Fruit fly (Drosophila melanogaster) whole organism, larva: ENCODE results near the gene SerRS-m.

Experiments
- noc ChIP-seq: fragments of 200-800 bp; sonication (Bioruptor generic); optimal IDR thresholded peaks from 3 replicates; lab custom pipeline; 2019; ENCODE audit warnings: missing biosample characterization, mild to moderate bottlenecking, missing genetic modification characterization, moderate library complexity

The SerRS-m gene

DNA sequence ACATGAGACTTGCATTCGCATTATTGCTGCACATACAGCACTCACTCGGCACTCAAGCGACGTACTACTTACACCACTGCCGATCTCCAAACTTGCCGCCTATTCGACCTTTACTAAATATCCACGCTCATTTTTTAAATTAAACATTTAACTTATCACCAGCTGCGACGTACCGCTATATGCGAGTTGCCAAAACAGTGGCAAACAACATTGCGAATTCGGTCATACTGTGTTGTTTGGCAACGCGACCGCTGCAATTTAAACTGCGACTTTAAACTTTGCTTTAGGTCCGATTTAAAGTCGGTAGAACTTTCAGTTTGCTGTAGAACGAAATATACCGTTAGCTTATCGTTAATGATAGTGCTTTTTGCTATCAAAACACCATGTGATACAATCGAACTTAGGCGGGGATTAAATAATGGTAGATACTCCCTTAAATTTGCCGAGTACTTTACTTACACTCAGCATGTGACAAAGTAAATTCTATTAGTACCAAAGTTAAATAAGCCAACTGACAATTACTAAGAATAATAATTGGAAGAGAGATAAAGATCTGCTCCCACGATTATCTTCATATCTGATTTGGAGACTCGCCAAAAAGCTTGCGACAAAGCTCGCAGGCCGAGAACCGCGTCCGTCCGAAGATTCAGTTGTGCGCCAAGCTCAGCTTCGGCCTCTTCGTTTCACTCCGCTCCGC lies 12.2 kb upstream of the SerRS-m start, which contains the start of the genes CG6236 and ea:
CG6236 (minus strand) TSS at position 187 of the 697 bp plus-strand sequence.
ea (plus strand) TSS at position 647 of the 697 bp plus-strand sequence.
- no peak for TF ChIP-seq noc

DNA sequence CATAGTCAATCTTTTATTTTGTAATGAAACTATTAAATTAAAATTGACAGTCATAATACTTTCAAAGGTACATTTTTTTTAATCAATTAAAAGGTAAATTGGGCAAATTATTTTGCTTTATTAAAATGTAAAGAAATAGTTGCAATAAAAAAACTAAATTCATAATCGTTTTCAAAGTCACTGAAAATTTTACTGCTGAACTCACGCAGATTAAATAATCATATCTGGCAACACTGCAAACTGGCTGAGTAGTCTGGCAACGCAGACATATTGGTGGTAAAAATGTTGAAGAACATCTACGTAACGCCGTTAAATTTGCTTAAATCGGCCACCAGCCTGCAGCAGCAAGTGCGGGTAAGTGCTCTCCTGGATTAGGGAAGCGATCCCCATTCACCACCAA lies 10.0 kb upstream of the SerRS-m start, which contains the start of gene mRpL9:
mRpL9 (plus strand) TSS at position 267 of the 400 bp plus-strand sequence.
- no peak for TF ChIP-seq noc

DNA sequence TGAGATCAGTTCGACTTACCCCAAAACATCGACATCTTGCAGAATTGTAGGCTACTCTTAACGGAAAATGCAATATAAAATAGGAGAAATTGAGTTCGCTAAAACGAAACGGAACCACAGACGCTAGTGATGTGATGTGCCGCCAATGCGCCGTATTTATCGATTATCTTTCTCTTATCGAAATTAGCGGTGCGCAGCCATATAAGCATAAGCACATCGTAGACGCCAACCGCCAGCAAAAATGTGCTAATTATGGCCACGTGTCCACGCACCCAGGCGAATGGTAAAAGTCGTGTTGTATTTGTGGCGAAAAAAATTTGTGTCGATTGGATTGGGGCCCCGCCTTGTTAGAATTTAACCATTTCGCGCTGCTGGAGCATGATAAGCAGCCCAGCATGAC lies 7.5 kb upstream of the SerRS-m start, which contains the start of the genes Fkbp39 and Cyfip:
Fkbp39 (minus strand) TSS at position 140 of the 400 bp plus-strand sequence.
Cyfip (plus strand) TSS at position 273 of the 400 bp plus-strand sequence.
- TF ChIP-seq noc: no peak

DNA sequence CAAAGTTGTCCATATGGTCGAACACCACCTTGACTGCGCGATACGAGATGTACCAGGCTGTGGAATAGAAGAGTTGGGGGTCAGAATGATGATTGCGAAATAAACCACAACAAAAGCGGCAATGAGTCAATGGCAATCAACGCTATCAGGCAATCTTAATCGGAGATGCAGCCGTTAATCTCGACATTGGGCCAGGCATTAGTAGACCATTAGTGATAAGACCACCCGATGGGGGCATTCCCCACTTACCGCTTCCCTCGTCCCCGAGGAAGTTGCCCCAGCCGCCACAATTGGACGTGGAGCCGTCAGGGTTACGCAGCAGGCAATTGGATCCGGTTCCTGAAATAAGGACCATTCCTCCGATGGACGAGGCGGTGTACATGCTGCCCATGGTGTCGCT lies 1.4 kb upstream of the SerRS-m start:
- no peak for TF ChIP-seq noc

DNA sequence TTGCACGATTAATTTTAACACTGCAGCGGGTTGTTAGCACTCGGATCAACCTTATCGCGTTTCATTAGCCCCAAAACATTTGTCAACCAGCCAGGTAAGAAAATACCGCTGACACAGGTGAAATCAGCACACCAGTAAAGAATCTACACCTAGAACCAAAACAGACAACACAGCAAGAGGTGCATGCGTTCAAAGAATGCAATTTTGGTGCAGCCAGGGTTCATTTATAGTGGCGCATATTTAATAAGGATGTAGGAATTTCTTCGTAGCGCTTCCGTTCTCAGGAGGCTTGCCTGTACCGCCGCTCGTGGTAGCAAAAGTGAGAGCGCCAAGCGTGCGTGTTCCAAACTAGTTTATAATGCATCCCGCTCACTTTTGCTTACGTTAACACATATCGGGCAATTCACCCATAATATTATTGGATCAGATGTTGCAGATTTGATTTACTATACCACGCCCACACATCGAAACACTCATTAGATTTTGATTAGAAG lies 2.0 kb downstream of the SerRS-m start:
- no peak for TF ChIP-seq noc

DNA sequence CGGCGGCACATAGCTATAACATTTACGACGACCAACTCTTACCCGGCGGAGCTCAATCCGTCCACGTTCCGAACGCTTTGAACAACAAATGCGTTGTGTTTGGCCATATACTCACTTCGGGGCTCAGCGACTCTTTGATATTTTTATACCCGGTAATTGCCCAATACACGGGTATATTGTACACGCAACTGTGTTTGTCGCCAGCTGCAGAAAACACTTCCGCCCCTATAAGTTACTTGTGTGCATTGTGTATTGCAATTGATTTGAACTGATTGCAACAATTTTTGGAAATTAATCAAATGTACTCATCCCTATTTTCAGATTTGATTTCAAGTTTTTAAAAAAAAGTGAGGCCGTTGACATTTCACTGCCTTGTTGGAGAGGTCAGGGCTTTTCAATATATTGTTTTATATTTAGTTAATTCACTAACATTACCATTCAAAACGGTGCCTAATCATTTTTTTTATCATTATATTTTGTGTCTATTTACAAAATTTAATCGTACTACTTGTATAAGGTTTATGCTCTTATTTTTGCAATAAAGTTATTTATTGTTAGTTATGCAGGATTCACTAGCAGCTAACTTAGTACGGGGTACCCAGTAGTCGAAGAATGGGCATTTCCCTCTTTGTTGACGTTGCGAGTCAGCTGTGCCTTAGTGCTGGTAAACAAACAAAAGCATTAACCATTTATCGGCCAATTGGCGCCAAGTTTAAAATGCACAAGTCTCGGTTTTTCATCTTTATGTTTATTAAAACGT lies 2.6 kb downstream of the SerRS-m start, which contains the start of gene Nagk:
Nagk (minus strand) TSS at position 331 of the 760 bp plus-strand sequence.
- TF ChIP-seq noc: peak; percentile 75

DNA sequence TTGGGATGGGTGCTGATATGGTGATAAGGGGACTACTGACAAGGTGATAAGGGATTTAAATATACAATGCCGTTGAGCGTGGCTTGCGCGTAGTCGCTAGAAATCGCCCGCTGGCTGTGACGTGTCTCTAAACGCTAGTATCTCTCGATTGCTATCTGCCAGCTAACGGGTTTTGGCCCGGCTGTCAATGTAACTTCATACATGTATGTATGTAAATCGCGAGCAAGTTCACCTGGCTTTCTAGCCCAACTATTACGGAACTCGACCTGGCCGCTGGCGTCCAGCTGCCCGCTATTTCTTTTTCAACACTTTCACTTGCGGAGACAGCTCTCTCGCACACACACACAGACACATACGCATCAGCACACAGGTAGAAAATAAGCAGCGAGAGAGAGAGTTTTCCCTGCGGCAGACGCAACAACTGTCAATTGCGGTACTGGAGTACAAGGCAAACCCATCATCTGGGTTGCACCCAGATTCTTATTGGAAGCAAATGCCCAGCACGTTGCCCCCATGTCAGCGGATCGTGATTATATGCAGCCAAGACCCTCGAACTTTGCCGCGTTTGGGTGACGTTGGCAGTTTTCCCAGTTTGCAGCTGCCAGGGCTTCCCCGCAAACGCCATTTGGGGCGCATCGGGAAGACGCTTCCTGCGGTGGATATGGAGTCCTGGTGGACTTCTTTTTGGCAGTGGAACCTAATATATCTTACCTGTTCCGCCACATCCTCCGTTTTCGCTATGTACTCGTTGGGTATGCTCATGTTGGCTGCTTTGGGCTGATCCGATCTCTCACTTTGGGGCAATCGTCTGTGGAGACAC lies 4.9 kb downstream of the SerRS-m start:
- TF ChIP-seq noc: peak; percentile 22

DNA sequence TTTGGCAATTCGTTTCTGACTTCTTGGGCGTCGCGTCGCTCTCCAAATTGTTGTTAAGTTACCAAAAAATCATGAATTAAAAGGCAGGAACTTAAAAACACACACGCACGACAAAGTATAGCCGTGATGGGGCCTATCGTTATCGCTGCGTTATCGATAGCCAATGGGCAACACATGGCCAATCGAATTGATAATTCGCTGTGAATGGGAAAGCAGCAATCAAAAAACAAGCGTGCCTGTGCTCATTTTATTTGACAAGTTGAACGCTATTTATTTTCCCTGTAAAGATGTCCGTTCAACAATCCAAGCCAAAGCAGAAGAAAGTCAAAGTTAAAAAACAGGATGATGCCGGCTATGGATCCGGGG lies 5.5 kb downstream of the SerRS-m start, which contains the start of the genes Surf4 and CG31301:
Surf4 (minus strand) TSS at position 159 of the 366 bp plus-strand sequence.
CG31301 (plus strand) TSS at position 188 of the 366 bp plus-strand sequence.
- TF ChIP-seq noc: no peak

DNA sequence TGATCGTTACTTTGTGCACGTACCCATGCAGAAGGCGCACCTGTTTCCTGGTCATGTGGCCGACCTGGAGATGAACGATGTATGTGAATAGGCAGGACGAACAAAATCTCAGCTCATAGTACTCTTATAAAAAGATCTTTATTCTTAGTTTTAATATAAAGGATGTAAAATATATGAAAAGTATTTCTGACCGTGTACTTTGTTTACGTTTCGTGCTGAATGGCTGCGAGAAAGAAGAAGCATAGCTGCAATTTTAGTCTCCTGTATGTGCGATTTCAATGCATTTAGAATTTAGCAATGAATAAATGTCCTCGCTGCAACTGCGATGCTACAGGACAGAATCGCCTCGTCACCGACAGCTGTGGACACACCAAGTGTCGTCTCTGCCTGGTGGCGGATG lies 7.4 kb downstream of the SerRS-m start, which contains the start of the genes CG42726 and CG42727:
CG42726 (plus strand) TSS at position 227 of the 400 bp plus-strand sequence.
CG42727 (plus strand) TSS at position 227 of the 400 bp plus-strand sequence.
- TF ChIP-seq noc: no peak

DNA sequence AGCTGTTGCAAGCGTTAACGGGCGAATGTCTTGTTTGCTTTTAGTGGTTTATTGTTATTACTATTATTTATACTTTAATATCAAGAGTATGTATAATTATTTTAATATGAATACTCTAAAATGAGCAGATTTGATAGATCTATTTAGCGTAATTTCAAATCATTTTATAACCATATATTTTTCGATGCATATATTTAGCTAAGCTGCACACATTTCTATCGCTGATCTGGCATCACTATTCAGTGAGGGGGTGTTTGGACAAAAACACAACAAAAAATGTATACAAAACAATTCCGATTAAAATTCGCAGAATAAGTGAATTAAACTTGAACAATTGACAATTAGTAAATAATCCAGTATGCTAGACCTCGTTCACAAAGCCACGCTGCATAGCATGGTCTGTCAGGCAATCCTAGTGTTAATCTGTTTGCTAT lies 10.5 kb downstream of the SerRS-m start, which contains the start of the genes Trs33 and Tmtc4:
Trs33 (minus strand) TSS at position 3 of the 434 bp plus-strand sequence.
Tmtc4 (plus strand) TSS at position 233 of the 434 bp plus-strand sequence.
- peak; percentile 47 for TF ChIP-seq noc

DNA sequence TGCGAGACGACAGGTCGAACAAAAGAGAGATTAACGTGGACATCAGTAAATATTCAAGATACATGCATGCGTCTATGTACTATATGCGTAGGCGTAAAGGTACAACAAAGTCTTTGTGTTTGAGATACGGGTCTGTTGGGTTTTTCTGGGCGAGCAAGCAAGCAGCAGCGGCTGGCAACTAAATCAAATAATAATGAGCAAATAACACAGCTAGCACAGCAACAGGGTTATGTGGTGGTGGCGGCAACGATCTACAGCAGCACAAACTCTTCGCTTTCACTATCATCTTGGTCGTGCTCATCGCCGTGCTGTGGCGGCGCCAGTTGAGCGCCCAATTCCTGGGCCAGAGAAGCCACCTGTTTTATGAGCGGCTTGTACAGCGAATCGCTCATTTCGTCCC lies 13.6 kb downstream of the SerRS-m start:
- no peak for TF ChIP-seq noc

DNA sequence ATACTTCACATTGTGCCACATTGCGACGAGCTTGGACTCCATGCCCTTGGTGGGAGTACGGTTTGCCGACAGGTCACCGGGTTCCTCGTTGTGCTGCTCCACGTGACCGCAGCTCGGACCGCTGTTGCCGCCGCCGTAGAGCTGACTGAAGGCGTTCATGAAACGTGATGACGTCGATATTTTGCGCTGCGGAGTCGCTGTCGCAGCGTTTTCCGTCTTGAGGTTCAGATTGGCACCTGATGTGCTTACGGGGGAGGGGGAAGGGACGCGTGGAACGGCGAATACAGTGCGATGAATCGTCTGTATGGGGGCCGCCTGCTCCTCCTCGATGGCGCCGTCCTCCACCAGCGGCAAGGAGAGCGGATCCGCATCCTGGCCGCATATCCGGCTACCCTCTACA lies 15.7 kb downstream of the SerRS-m start:
- no peak for TF ChIP-seq noc

DNA sequence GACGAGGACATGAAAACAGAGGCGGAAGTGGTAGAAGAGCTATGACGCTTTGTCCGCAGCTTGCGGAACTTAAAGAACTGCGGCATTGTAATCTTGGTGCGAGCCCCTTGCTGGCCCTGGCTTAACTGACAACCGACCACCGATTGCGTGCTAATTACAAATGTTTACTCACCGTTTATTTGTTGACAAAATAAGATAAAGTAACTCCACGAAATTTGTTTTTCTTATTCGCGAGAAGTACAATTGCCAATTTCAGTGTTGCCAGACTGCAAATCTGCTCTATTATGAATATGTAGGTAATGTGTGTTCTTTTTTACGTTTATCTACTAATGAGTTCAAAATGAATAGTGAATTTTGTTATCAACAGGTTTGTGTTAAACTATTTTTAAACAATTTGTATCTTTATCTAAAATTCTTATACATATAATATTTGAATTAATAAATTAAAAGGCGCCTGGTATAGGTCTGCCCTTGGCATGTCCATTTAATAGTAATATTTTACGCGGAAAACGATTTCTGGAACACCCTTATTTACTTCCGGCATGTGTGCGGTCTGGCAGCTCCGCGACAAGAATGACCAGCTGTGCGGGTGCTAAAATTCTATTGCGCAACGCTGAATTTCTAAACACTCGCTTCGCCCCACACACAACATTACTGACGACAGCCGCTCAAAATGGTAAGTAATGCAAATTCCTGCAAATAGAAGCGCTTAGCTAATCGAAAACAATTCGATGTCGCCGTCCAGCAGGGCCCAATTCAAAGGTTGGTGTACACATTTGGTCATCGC lies 16.4 kb downstream of the SerRS-m start, which contains the start of the genes Atg4b and Hibch:
Atg4b (minus strand) TSS at position 280 of the 787 bp plus-strand sequence.
Hibch (plus strand) TSS at position 585 of the 787 bp plus-strand sequence.
- peak; percentile 88 for TF ChIP-seq noc

DNA sequence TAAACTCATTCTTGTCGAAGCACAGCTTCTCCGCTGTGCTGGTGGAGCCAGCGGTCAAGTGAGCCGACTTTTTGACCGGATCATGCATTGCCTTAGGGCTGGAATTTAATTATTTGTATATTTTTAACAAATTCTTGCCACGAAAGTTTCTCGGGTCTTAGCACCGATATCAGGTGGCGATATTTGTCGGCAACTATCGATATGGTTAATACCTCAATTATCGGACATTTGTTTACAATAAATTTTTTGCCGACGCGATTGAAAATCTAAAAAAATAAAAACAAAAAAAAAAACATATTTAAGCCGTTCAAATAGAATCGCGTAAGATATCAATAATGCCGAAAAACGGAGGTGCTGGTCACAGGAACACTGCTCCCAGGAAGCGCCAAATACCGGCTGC lies 21.0 kb downstream of the SerRS-m start, which contains the start of the genes Cog2 and Trax:
Cog2 (minus strand) TSS at position 168 of the 400 bp plus-strand sequence.
Trax (plus strand) TSS at position 203 of the 400 bp plus-strand sequence.
- TF ChIP-seq noc: no peak
